Fruit fly (Drosophila melanogaster) whole organism, pupa: ENCODE data around the gene CG10680.

Experiments used
- CG10348 ChIP-seq: fragments of 200-800 bp; sonication (Bioruptor generic); IDR thresholded peaks from 2 replicates; pipeline ENCODE4 v1.3.6; 2022; ENCODE audit warnings: missing biosample characterization, missing genetic modification characterization
- CG17806 ChIP-seq: fragments of 200-800 bp; sonication (Bioruptor generic); optimal IDR thresholded peaks from 2 replicates; lab custom pipeline; 2018; ENCODE audit warnings: missing biosample characterization, mild to moderate bottlenecking, missing genetic modification characterization, moderate library complexity
- CG34367 ChIP-seq: fragments of 200-800 bp; sonication (Bioruptor generic); optimal IDR thresholded peaks from 2 replicates; lab custom pipeline; 2018; ENCODE audit warnings: missing biosample characterization, mild to moderate bottlenecking, missing genetic modification characterization
- CG4496 ChIP-seq: fragments of 200-800 bp; sonication (Bioruptor generic); IDR thresholded peaks from 3 replicates; pipeline ENCODE4 v1.3.6; 2022; ENCODE audit warnings: missing biosample characterization, missing genetic modification characterization
- CG8159 ChIP-seq: fragments of 200-800 bp; sonication (Bioruptor generic); optimal IDR thresholded peaks from 3 replicates; lab custom pipeline; 2018; ENCODE audit warnings: missing biosample characterization, mild to moderate bottlenecking, missing genetic modification characterization, moderate library complexity
- CG8301 ChIP-seq: fragments of 200-800 bp; sonication (Bioruptor generic); optimal IDR thresholded peaks from 2 replicates; lab custom pipeline; 2018; ENCODE audit warnings: missing biosample characterization, mild to moderate bottlenecking, missing genetic modification characterization
- CG9948 ChIP-seq: fragments of 200-800 bp; sonication (Bioruptor generic); optimal IDR thresholded peaks from 2 replicates; lab custom pipeline; 2018; ENCODE audit warnings: missing biosample characterization, mild to moderate bottlenecking, missing genetic modification characterization, moderate library complexity
- EcR ChIP-seq: fragments of 200-800 bp; sonication (Bioruptor generic); optimal IDR thresholded peaks from 3 replicates; lab custom pipeline; 2019; ENCODE audit warnings: missing biosample characterization, missing genetic modification characterization, mild to moderate bottlenecking, moderate library complexity, missing genetic modification reagents
- Ets98B ChIP-seq: fragments of 200-800 bp; sonication (Bioruptor generic); IDR thresholded peaks from 2 replicates; pipeline ENCODE4 v1.3.6; 2022; ENCODE audit warnings: missing biosample characterization, missing genetic modification characterization
- Pif1B ChIP-seq: fragments of 200-800 bp; sonication (Bioruptor generic); optimal IDR thresholded peaks from 3 replicates; lab custom pipeline; 2016; ENCODE audit warnings: missing biosample characterization, missing genetic modification characterization
- Snoo ChIP-seq: fragments of 200-800 bp; sonication (Bioruptor generic); optimal IDR thresholded peaks from 3 replicates; lab custom pipeline; 2017; ENCODE audit warnings: missing biosample characterization, mild to moderate bottlenecking, missing genetic modification characterization, inconsistent platforms
- gl ChIP-seq: fragments of 200-800 bp; sonication (Bioruptor generic); optimal IDR thresholded peaks from 2 replicates; lab custom pipeline; 2018; ENCODE audit warnings: missing biosample characterization, mild to moderate bottlenecking, missing genetic modification characterization

DNA sequence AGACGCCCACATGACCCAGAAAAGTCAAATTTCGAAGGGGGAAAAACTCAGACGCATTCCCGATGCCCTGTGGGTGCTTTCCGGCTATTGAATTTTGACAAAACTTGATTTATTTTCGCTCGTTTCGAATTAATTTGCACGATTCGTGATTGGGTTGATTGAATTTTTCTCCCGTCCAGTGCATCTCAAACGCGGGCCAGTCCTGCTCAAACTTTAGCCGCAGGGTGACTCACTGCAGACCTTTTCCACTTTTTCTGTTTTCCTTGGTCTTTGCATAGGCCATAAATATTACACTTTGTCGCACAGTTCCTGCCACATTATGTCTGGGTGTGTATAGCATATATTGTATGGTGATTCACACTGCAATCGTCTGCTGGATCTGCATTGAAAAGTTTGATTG, 20.8 kb upstream of the CG10680 start:
- TF ChIP-seq Pif1B (GFP tag; lab: Kevin White, UChicago), result no peak
- TF ChIP-seq CG8301 (tag; lab: Kevin White, UChicago), result no peak
- no peak for TF ChIP-seq CG34367 (tag; lab: Kevin White, UChicago)
- TF ChIP-seq CG4496, result no peak
- no peak for TF ChIP-seq Ets98B
- TF ChIP-seq EcR (GFP tag; lab: Kevin White, UChicago), result no peak
- TF ChIP-seq CG9948 (tag; lab: Kevin White, UChicago), result no peak
- TF ChIP-seq CG10348 (GFP tag; lab: Robert Waterston, UW), result no peak
- TF ChIP-seq CG8159 (tag; lab: Kevin White, UChicago), result no peak
- no peak for TF ChIP-seq CG17806 (tag; lab: Kevin White, UChicago)
- no peak for TF ChIP-seq Snoo
- TF ChIP-seq gl (tag; lab: Kevin White, UChicago), result no peak
